Worm (Caenorhabditis elegans) whole organism, mixed stage, embryonic: ENCODE data around the gene acs-4.
A peak's percentile ranks its signal among the peaks of the same experiment; 100 is the strongest.

ENCODE experiments used
- M03D4.4 ChIP-seq: sonication (generic microtip); optimal IDR thresholded peaks from 2 replicates; lab custom pipeline; 2017; ENCODE audit warnings: mild to moderate bottlenecking, missing genetic modification characterization, missing compliant biosample characterization
- bed-3 ChIP-seq: fragments of 200-800 bp; sonication (Bioruptor generic); optimal IDR thresholded peaks from 3 replicates; lab custom pipeline; 2018; ENCODE audit warnings: mild to moderate bottlenecking, missing genetic modification characterization, moderate library complexity, missing compliant biosample characterization
- blmp-1 ChIP-seq: fragments of 150-350 bp; optimal IDR thresholded peaks from 2 replicates; lab custom pipeline; 2014; ENCODE audit warnings: missing biosample characterization, missing genetic modification characterization
- ceh-39 ChIP-seq: fragments of 150-350 bp; optimal IDR thresholded peaks from 2 replicates; lab custom pipeline; 2014; ENCODE audit warnings: missing biosample characterization, missing genetic modification characterization
- ceh-43 ChIP-seq: fragments of 200-800 bp; sonication (Bioruptor generic); optimal IDR thresholded peaks from 2 replicates; lab custom pipeline; 2018; ENCODE audit warnings: mild to moderate bottlenecking, missing genetic modification characterization, moderate library complexity, missing compliant biosample characterization
- ceh-83 ChIP-seq: fragments of 200-800 bp; sonication (Bioruptor generic); optimal IDR thresholded peaks from 2 replicates; lab custom pipeline; 2018; ENCODE audit warnings: mild to moderate bottlenecking, missing genetic modification characterization, missing compliant biosample characterization
- ces-1 ChIP-seq: fragments of 150-350 bp; optimal IDR thresholded peaks from 2 replicates; lab custom pipeline; 2014; ENCODE audit warnings: missing biosample characterization, missing genetic modification reagents, missing genetic modification characterization
- cnd-1 ChIP-seq: fragments of 200-800 bp; sonication (Bioruptor generic); optimal IDR thresholded peaks from 2 replicates; lab custom pipeline; 2018; ENCODE audit warnings: mild to moderate bottlenecking, missing genetic modification characterization, missing compliant biosample characterization
- drap-1 ChIP-seq: fragments of 200-800 bp; sonication (Bioruptor generic); optimal IDR thresholded peaks from 3 replicates; lab custom pipeline; 2018; ENCODE audit warnings: mild to moderate bottlenecking, missing genetic modification characterization, missing compliant biosample characterization
- elt-1 ChIP-seq: sonication (generic microtip); optimal IDR thresholded peaks from 2 replicates; lab custom pipeline; 2017; ENCODE audit warnings: missing genetic modification characterization, mild to moderate bottlenecking, missing compliant biosample characterization, antibody characterized with exemption, moderate library complexity, borderline replicate concordance; ENCODE audit not compliant: insufficient read depth
- elt-3 ChIP-seq: fragments of 150-350 bp; optimal IDR thresholded peaks from 2 replicates; lab custom pipeline; 2014; ENCODE audit warnings: missing biosample characterization, missing genetic modification characterization
- flh-1 ChIP-seq: fragments of 200-800 bp; sonication (Bioruptor generic); optimal IDR thresholded peaks from 2 replicates; lab custom pipeline; 2018; ENCODE audit warnings: mild to moderate bottlenecking, missing genetic modification characterization, moderate library complexity, missing compliant biosample characterization
- ham-2 ChIP-seq: fragments of 200-800 bp; sonication (Bioruptor generic); optimal IDR thresholded peaks from 2 replicates; lab custom pipeline; 2018; ENCODE audit warnings: mild to moderate bottlenecking, missing genetic modification characterization, missing compliant biosample characterization
- hlh-1 ChIP-seq: fragments of 150-350 bp; optimal IDR thresholded peaks from 2 replicates; lab custom pipeline; 2014; ENCODE audit warnings: missing biosample characterization, missing genetic modification reagents, missing genetic modification characterization
- lin-13 ChIP-seq: fragments of 150-350 bp; optimal IDR thresholded peaks from 2 replicates; lab custom pipeline; 2014; ENCODE audit warnings: missing biosample characterization, missing genetic modification characterization
- lin-32 ChIP-seq: fragments of 200-800 bp; sonication (Bioruptor generic); optimal IDR thresholded peaks from 2 replicates; lab custom pipeline; 2018; ENCODE audit warnings: mild to moderate bottlenecking, missing genetic modification characterization, missing compliant biosample characterization
- lsy-2 ChIP-seq: fragments of 150-350 bp; optimal IDR thresholded peaks from 2 replicates; lab custom pipeline; 2014; ENCODE audit warnings: missing biosample characterization, missing genetic modification characterization
- mab-5 ChIP-seq: fragments of 150-350 bp; optimal IDR thresholded peaks from 2 replicates; lab custom pipeline; 2014; ENCODE audit warnings: missing biosample characterization, missing genetic modification characterization
- mep-1 ChIP-seq: fragments of 150-350 bp; optimal IDR thresholded peaks from 2 replicates; lab custom pipeline; 2017; ENCODE audit warnings: missing biosample characterization, missing genetic modification reagents, missing genetic modification characterization, inconsistent platforms
- mls-2 ChIP-seq: sonication (generic microtip); optimal IDR thresholded peaks from 2 replicates; lab custom pipeline; 2016; ENCODE audit warnings: mild to moderate bottlenecking, missing genetic modification characterization, moderate library complexity, missing compliant biosample characterization
- nhr-12 ChIP-seq: fragments of 150-350 bp; optimal IDR thresholded peaks from 2 replicates; lab custom pipeline; 2014; ENCODE audit warnings: missing biosample characterization, missing genetic modification characterization
- nhr-2 ChIP-seq: fragments of 150-350 bp; optimal IDR thresholded peaks from 2 replicates; lab custom pipeline; 2014; ENCODE audit warnings: missing biosample characterization, missing genetic modification characterization
- nhr-237 ChIP-seq: fragments of 150-350 bp; optimal IDR thresholded peaks from 2 replicates; lab custom pipeline; 2014; ENCODE audit warnings: missing biosample characterization, missing genetic modification characterization
- nhr-28 ChIP-seq: fragments of 150-350 bp; optimal IDR thresholded peaks from 2 replicates; lab custom pipeline; 2014; ENCODE audit warnings: missing biosample characterization, missing genetic modification characterization
- nhr-76 ChIP-seq: sonication (generic microtip); optimal IDR thresholded peaks from 2 replicates; lab custom pipeline; 2017; ENCODE audit warnings: missing biosample characterization, missing genetic modification characterization
- sem-2 ChIP-seq: fragments of 200-800 bp; sonication (Bioruptor generic); optimal IDR thresholded peaks from 2 replicates; lab custom pipeline; 2018; ENCODE audit warnings: mild to moderate bottlenecking, missing genetic modification characterization, missing compliant biosample characterization
- sptf-1 ChIP-seq: sonication (generic microtip); optimal IDR thresholded peaks from 2 replicates; lab custom pipeline; 2017; ENCODE audit warnings: mild to moderate bottlenecking, missing genetic modification characterization, moderate library complexity, missing compliant biosample characterization
- unc-120 ChIP-seq: sonication (generic microtip); optimal IDR thresholded peaks from 2 replicates; lab custom pipeline; 2017; ENCODE audit warnings: missing genetic modification characterization, missing compliant biosample characterization; ENCODE audit not compliant: poor library complexity, severe bottlenecking
- unc-39 ChIP-seq: fragments of 150-350 bp; optimal IDR thresholded peaks from 2 replicates; lab custom pipeline; 2014; ENCODE audit warnings: missing biosample characterization, missing genetic modification characterization
- unc-62 ChIP-seq: fragments of 150-350 bp; optimal IDR thresholded peaks from 2 replicates; lab custom pipeline; 2014; ENCODE audit warnings: missing biosample characterization, missing genetic modification reagents, missing genetic modification characterization
- zip-8 ChIP-seq: fragments of 150-350 bp; optimal IDR thresholded peaks from 2 replicates; lab custom pipeline; 2014; ENCODE audit warnings: missing biosample characterization, missing genetic modification characterization

The acs-4 gene

DNA sequence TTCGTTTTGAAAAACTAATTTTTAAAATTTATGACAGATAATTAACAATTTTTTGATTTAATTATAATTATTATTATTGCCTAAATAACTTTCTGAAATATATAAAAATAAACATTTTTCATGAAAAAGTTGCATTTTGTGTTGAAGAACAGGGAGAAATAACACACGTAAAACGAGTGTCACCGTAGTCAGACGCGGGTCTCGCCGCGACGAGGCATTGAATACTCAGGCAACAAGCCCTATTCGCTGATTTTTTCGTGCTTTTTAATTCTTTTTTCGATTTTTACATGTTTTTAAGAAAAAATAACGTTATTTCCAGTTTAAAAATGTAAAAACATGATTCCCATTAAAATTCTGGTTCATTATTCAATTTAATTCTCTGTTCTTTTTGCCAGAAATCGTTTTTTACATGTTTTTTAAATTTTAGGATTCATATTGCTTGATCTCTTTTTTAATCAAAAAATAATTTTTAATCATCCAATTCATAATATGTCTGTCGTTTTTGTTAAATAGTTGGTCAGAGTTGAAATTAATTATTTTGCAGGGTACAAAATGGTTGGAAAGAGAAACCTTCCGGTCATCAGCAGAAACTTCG, 40.4 kb downstream of the acs-4 start, which contains the start of gene rpl-6 (continued):
- no peak for TF ChIP-seq flh-1
- peak; percentile 75 for TF ChIP-seq ceh-39 (tag; lab: Kevin White, UChicago)
- TF ChIP-seq lsy-2, result peak; percentile 99
- TF ChIP-seq hlh-1 (tag; lab: Kevin White, UChicago), result peak; percentile 50
- no peak for TF ChIP-seq drap-1 (GFP tag; lab: Kevin White, UChicago)
- TF ChIP-seq elt-1 (tag; lab: Kevin White, UChicago), result no peak
- TF ChIP-seq ceh-83 (GFP tag; lab: Kevin White, UChicago), result no peak
- no peak for TF ChIP-seq ceh-43
- TF ChIP-seq ces-1 (GFP tag; lab: Kevin White, UChicago), result peak; percentile 64
- TF ChIP-seq, all 35 proteins: peak for 12

DNA sequence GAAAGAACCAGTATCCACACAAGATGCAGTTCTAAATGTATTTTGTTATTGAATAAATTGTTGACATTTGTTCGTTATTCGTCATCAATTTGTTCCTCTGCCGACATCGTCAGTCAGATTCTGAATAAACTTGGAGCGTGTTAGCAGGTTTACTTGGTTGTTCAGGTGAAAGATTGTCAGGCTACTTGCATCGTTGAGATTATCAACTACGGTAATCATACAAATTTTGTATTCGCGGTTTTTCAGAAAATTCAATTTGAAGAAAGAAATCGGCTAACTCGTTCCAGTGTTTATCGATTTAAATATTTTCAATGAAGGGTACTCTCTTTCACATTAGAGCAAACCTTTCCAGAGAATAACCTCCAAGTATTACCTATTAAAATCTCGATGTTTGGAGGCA, 42.1 kb downstream of the acs-4 start, which contains the start of gene R151.2:
TSS of gene R151.2 (plus strand) at position 247 of the 400 bp plus-strand sequence.
- TF ChIP-seq sptf-1 (tag; lab: Kevin White, UChicago), result no peak
- TF ChIP-seq cnd-1, result no peak
- no peak for TF ChIP-seq sem-2 (GFP tag; lab: Kevin White, UChicago)
- no peak for TF ChIP-seq elt-1 (tag; lab: Kevin White, UChicago)
- no peak for TF ChIP-seq nhr-2 (tag; lab: Kevin White, UChicago)
- no peak for TF ChIP-seq mab-5
- TF ChIP-seq blmp-1 (tag; lab: Kevin White, UChicago), result no peak
- TF ChIP-seq unc-39 (tag; lab: Kevin White, UChicago), result no peak
- no peak for TF ChIP-seq ham-2 (GFP tag; lab: Kevin White, UChicago)
- TF ChIP-seq, all 35 proteins: peak for 0

DNA sequence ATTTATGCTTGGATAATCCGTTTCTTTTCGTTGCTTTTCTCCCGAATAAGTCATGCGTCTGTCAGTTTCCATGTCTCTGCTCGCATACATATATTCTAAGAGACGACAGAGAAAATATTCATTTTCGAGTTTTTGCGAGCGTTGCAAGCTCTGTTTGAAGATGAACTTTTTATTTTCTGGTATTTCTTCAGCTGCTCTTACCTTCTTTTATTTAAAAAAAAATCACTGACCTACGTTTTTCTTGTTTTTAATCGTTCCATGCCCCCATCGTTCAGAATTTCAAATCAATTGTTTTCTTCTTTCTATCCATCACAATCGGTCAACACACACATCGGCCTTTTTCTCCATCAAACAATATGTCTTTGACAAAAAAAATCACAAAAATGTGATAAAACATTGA, 42.8 kb downstream of the acs-4 start:
- TF ChIP-seq nhr-12 (no peak), unc-62 (GFP tag; lab: Kevin White, UChicago) (no peak), ceh-83 (GFP tag; lab: Kevin White, UChicago) (no peak), lin-13 (no peak), blmp-1 (tag; lab: Kevin White, UChicago) (no peak), bed-3 (GFP tag; lab: Kevin White, UChicago) (no peak), nhr-28 (tag; lab: Kevin White, UChicago) (no peak)
- TF ChIP-seq, all 35 proteins: peak for 0

DNA sequence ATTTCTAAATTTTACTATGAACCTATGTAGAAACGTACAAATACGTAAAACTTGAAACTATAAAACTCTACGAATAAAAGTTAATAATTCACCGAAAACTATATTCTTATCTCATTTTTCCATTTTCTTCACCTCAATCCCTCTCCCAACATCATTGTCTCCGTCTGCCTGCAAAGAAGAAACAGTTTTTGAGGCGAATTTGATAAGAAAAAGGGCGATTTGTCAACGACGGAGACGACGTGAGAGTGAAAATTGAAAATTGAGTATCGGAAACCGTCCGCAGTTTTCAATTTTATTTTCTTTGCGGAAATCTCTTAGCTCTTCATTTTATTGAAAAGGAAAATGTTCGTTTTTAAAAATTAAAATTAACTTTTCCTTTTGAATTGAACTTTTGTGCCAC, 44.4 kb downstream of the acs-4 start:
- TF ChIP-seq unc-62 (GFP tag; lab: Kevin White, UChicago) (no peak), hlh-1 (tag; lab: Kevin White, UChicago) (no peak), nhr-2 (tag; lab: Kevin White, UChicago) (no peak), mab-5 (no peak), elt-3 (no peak), ceh-83 (GFP tag; lab: Kevin White, UChicago) (no peak), mls-2 (tag; lab: Kevin White, UChicago) (no peak), lsy-2 (no peak), sem-2 (GFP tag; lab: Kevin White, UChicago) (no peak), nhr-76 (tag; lab: Kevin White, UChicago) (no peak), ces-1 (GFP tag; lab: Kevin White, UChicago) (no peak), lin-13 (no peak), ham-2 (GFP tag; lab: Kevin White, UChicago) (no peak), zip-8 (no peak), unc-39 (tag; lab: Kevin White, UChicago) (no peak), sptf-1 (tag; lab: Kevin White, UChicago) (no peak)
- TF ChIP-seq, all 35 proteins: peak for 0

ce11 chrIII:7215532-7215931, 47.9 kb downstream of the acs-4 start:
- TF ChIP-seq M03D4.4 (tag; lab: Kevin White, UChicago) (no peak), nhr-28 (tag; lab: Kevin White, UChicago) (no peak), ham-2 (GFP tag; lab: Kevin White, UChicago) (no peak), hlh-1 (tag; lab: Kevin White, UChicago) (peak; percentile 99), unc-39 (tag; lab: Kevin White, UChicago) (no peak), drap-1 (GFP tag; lab: Kevin White, UChicago) (no peak), nhr-237 (tag; lab: Kevin White, UChicago) (no peak), mls-2 (tag; lab: Kevin White, UChicago) (no peak), lin-32 (no peak), ceh-39 (tag; lab: Kevin White, UChicago) (no peak), unc-120 (peak; percentile 42), mep-1 (tag; lab: Kevin White, UChicago) (no peak)
- TF ChIP-seq, all 35 proteins: peak for 2
